Worm (Caenorhabditis elegans) whole organism, midembryonic: ENCODE results near the gene C27F2.4.

Experiments used
- T22C8.4 ChIP-seq: fragments of 200-800 bp; sonication (Bioruptor generic); IDR thresholded peaks from 2 replicates; pipeline ENCODE4 v1.3.6; 2022; ENCODE audit warnings: missing genetic modification characterization, missing compliant biosample characterization
- cog-1 ChIP-seq: sonication (generic microtip); optimal IDR thresholded peaks from 2 replicates; lab custom pipeline; 2016; ENCODE audit warnings: missing genetic modification characterization, missing compliant biosample characterization
- flt-1 ChIP-seq: fragments of 200-800 bp; sonication (Bioruptor generic); IDR thresholded peaks from 2 replicates; pipeline ENCODE4 v1.3.6; 2022; ENCODE audit warnings: missing genetic modification characterization, missing compliant biosample characterization
- klf-2 ChIP-seq: fragments of 200-800 bp; sonication (Bioruptor generic); conservative IDR thresholded peaks from 2 replicates; pipeline ENCODE4 v1.3.6; 2022; ENCODE audit warnings: missing genetic modification reagents, missing genetic modification characterization, missing compliant biosample characterization
- ref-1 ChIP-seq: fragments of 200-800 bp; sonication (Bioruptor generic); conservative IDR thresholded peaks from 2 replicates; pipeline ENCODE4 v1.3.6; 2022; ENCODE audit warnings: missing genetic modification reagents, missing genetic modification characterization, missing compliant biosample characterization
- ztf-23 ChIP-seq: fragments of 200-800 bp; sonication (Bioruptor generic); IDR thresholded peaks from 2 replicates; pipeline ENCODE4 v1.3.6; 2022; ENCODE audit warnings: missing genetic modification reagents, missing genetic modification characterization, missing compliant biosample characterization
- ztf-29 ChIP-seq: fragments of 200-800 bp; sonication (Bioruptor generic); IDR thresholded peaks from 2 replicates; pipeline ENCODE4 v1.3.6; 2022; ENCODE audit warnings: missing genetic modification reagents, missing genetic modification characterization, missing compliant biosample characterization

DNA sequence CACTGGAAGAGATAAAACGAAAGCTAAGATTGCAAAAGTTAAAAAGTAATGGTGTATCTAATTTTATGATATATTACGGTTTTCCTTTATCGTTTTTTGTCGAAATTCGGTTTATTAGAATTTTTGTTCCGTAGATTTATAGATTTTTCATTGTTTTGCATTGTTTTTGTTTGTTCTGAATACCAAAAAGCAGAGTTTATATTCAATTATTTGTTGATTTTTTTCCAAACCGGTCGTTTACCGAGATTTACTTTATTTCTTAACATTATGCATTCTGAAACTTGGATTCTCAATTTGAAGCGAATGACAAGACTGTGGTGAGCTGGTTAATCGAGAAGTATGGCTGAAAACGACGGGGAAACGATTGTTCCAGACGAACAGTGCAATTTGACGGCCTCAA, 23.1 kb downstream of the C27F2.4 start, which contains the start of gene fsn-1:
- TF ChIP-seq ztf-23, result no peak
- no peak for TF ChIP-seq ref-1 (GFP tag; lab: Robert Waterston, UW)
- no peak for TF ChIP-seq cog-1 (tag; lab: Kevin White, UChicago)
- no peak for TF ChIP-seq ztf-29 (GFP tag; lab: Robert Waterston, UW)
- no peak for TF ChIP-seq flt-1 (GFP tag; lab: Robert Waterston, UW)
- TF ChIP-seq klf-2 (GFP tag; lab: Robert Waterston, UW), result no peak
- no peak for TF ChIP-seq T22C8.4 (GFP tag; lab: Robert Waterston, UW)
